Worm (Caenorhabditis elegans) whole organism, L3 larva: Measurements from ENCODE around the gene nhr-263.

Source experiments
- ceh-82 ChIP-seq: fragments of 150-350 bp; optimal IDR thresholded peaks from 2 replicates; lab custom pipeline; 2014; ENCODE audit warnings: missing biosample characterization, missing genetic modification characterization
- egl-27 ChIP-seq: sonication (generic microtip); optimal IDR thresholded peaks from 4 replicates; lab custom pipeline; 2017; ENCODE audit warnings: missing biosample characterization, missing genetic modification reagents, missing genetic modification characterization
- elt-1 ChIP-seq: fragments of 150-350 bp; optimal IDR thresholded peaks from 2 replicates; lab custom pipeline; 2014; ENCODE audit warnings: missing biosample characterization, missing genetic modification characterization
- lin-15B ChIP-seq: fragments of 150-350 bp; optimal IDR thresholded peaks from 2 replicates; lab custom pipeline; 2014; ENCODE audit warnings: missing biosample characterization, missing genetic modification characterization
- nfya-1 ChIP-seq: sonication (generic microtip); optimal IDR thresholded peaks from 2 replicates; lab custom pipeline; 2017; ENCODE audit warnings: missing genetic modification characterization, mild to moderate bottlenecking, missing compliant biosample characterization, antibody characterized with exemption, moderate library complexity; ENCODE audit not compliant: insufficient read depth
- nhr-77 ChIP-seq: fragments of 150-350 bp; optimal IDR thresholded peaks from 2 replicates; lab custom pipeline; 2014; ENCODE audit warnings: missing biosample characterization, missing genetic modification characterization
- unc-62 ChIP-seq: fragments of 150-350 bp; sonication (generic microtip); optimal IDR thresholded peaks from 4 replicates; lab custom pipeline; 2014; ENCODE audit warnings: missing biosample characterization, missing genetic modification reagents, missing genetic modification characterization

- TF ChIP-seq nfya-1 (tag; lab: Kevin White, UChicago) (no peak), nhr-77 (tag; lab: Kevin White, UChicago) (no peak), elt-1 (tag; lab: Kevin White, UChicago) (no peak), ceh-82 (tag; lab: Kevin White, UChicago) (no peak), unc-62 (GFP tag; lab: Kevin White, UChicago) (no peak), egl-27 (tag; lab: Kevin White, UChicago) (no peak), lin-15B (tag; lab: Kevin White, UChicago) (no peak)
Observed at ce11 chrV:7332253-7332652, 9.6 kb downstream of the nhr-263 start, which contains the start of gene F10G2.1.
